Worm (Caenorhabditis elegans) whole organism, late embryonic: ENCODE results near the gene Y119D3B.14.
A peak's percentile ranks its signal among the peaks of the same experiment; 100 is the strongest.

Source experiments
- F13H6.1 ChIP-seq: sonication (generic microtip); optimal IDR thresholded peaks from 2 replicates; lab custom pipeline; 2016; ENCODE audit warnings: missing genetic modification characterization, missing compliant biosample characterization
- K09A11.1 ChIP-seq: sonication (generic microtip); optimal IDR thresholded peaks from 2 replicates; lab custom pipeline; 2017; ENCODE audit warnings: antibody characterized with exemption, mild to moderate bottlenecking, missing genetic modification characterization, missing compliant biosample characterization; ENCODE audit not compliant: insufficient read depth
- T23F11.4 ChIP-seq: fragments of 200-800 bp; sonication (Bioruptor generic); optimal IDR thresholded peaks from 2 replicates; lab custom pipeline; 2018; ENCODE audit warnings: mild to moderate bottlenecking, missing genetic modification characterization, missing compliant biosample characterization
- Y22D7AL.16 ChIP-seq: sonication (generic microtip); optimal IDR thresholded peaks from 2 replicates; lab custom pipeline; 2016; ENCODE audit warnings: missing genetic modification characterization, missing compliant biosample characterization
- ahr-1 ChIP-seq: sonication (generic microtip); optimal IDR thresholded peaks from 2 replicates; lab custom pipeline; 2016; ENCODE audit warnings: missing genetic modification characterization, missing compliant biosample characterization
- ceh-18 ChIP-seq: sonication (generic microtip); optimal IDR thresholded peaks from 2 replicates; lab custom pipeline; 2016; ENCODE audit warnings: missing genetic modification characterization, missing compliant biosample characterization
- ceh-19 ChIP-seq: fragments of 200-800 bp; sonication (Bioruptor generic); optimal IDR thresholded peaks from 2 replicates; lab custom pipeline; 2018; ENCODE audit warnings: mild to moderate bottlenecking, missing genetic modification characterization, missing compliant biosample characterization
- ceh-2 ChIP-seq: sonication (generic microtip); optimal IDR thresholded peaks from 2 replicates; lab custom pipeline; 2016; ENCODE audit warnings: missing genotype, missing genetic modification characterization, missing compliant biosample characterization
- ceh-30 ChIP-seq: fragments of 150-350 bp; optimal IDR thresholded peaks from 2 replicates; lab custom pipeline; 2014; ENCODE audit warnings: missing biosample characterization, missing genetic modification characterization
- ceh-31 ChIP-seq: sonication (generic microtip); optimal IDR thresholded peaks from 2 replicates; lab custom pipeline; 2016; ENCODE audit warnings: missing genetic modification characterization, missing compliant biosample characterization
- ceh-34 ChIP-seq: sonication (generic microtip); optimal IDR thresholded peaks from 2 replicates; lab custom pipeline; 2016; ENCODE audit warnings: mild to moderate bottlenecking, missing genetic modification characterization, missing compliant biosample characterization
- ceh-9 ChIP-seq: sonication (generic microtip); optimal IDR thresholded peaks from 2 replicates; lab custom pipeline; 2016; ENCODE audit warnings: mild to moderate bottlenecking, missing genetic modification characterization, inconsistent platforms, missing compliant biosample characterization
- dmd-4 ChIP-seq: sonication (generic microtip); optimal IDR thresholded peaks from 2 replicates; lab custom pipeline; 2016; ENCODE audit warnings: borderline replicate concordance, missing genetic modification characterization, missing compliant biosample characterization
- dve-1 ChIP-seq: sonication (generic microtip); optimal IDR thresholded peaks from 2 replicates; lab custom pipeline; 2017; ENCODE audit warnings: antibody characterized with exemption, mild to moderate bottlenecking, missing genetic modification characterization, missing compliant biosample characterization
- elt-2 ChIP-seq: sonication (generic microtip); optimal IDR thresholded peaks from 2 replicates; lab custom pipeline; 2016; ENCODE audit warnings: missing genetic modification reagents, missing genetic modification characterization, missing compliant biosample characterization
- elt-4 ChIP-seq: sonication (generic microtip); optimal IDR thresholded peaks from 2 replicates; lab custom pipeline; 2016; ENCODE audit warnings: missing genetic modification characterization, missing compliant biosample characterization
- eyg-1 ChIP-seq: sonication (generic microtip); optimal IDR thresholded peaks from 2 replicates; lab custom pipeline; 2016; ENCODE audit warnings: missing genotype, missing genetic modification characterization, missing compliant biosample characterization
- fkh-6 ChIP-seq: sonication (generic microtip); optimal IDR thresholded peaks from 2 replicates; lab custom pipeline; 2016; ENCODE audit warnings: missing genetic modification characterization, missing compliant biosample characterization
- gmeb-2 ChIP-seq: sonication (generic microtip); optimal IDR thresholded peaks from 2 replicates; lab custom pipeline; 2016; ENCODE audit warnings: missing genetic modification characterization, inconsistent platforms, missing compliant biosample characterization
- hlh-15 ChIP-seq: sonication (generic microtip); optimal IDR thresholded peaks from 2 replicates; lab custom pipeline; 2016; ENCODE audit warnings: missing genetic modification characterization, missing compliant biosample characterization
- hlh-30 ChIP-seq: sonication (generic microtip); optimal IDR thresholded peaks from 2 replicates; lab custom pipeline; 2017; ENCODE audit warnings: antibody characterized with exemption, missing genetic modification characterization, missing compliant biosample characterization; ENCODE audit not compliant: insufficient read depth
- hlh-6 ChIP-seq: sonication (generic microtip); optimal IDR thresholded peaks from 2 replicates; lab custom pipeline; 2016; ENCODE audit warnings: missing genotype, missing genetic modification characterization, missing compliant biosample characterization
- lin-11 ChIP-seq: fragments of 200-800 bp; sonication (Bioruptor generic); optimal IDR thresholded peaks from 2 replicates; lab custom pipeline; 2018; ENCODE audit warnings: mild to moderate bottlenecking, missing genetic modification characterization, missing compliant biosample characterization
- nfya-1 ChIP-seq: sonication (generic microtip); optimal IDR thresholded peaks from 2 replicates; lab custom pipeline; 2017; ENCODE audit warnings: missing genetic modification characterization, mild to moderate bottlenecking, missing compliant biosample characterization, antibody characterized with exemption, moderate library complexity
- nhr-232 ChIP-seq: sonication (generic microtip); optimal IDR thresholded peaks from 2 replicates; lab custom pipeline; 2016; ENCODE audit warnings: missing genetic modification characterization, missing compliant biosample characterization
- pat-9 ChIP-seq: fragments of 200-800 bp; sonication (Bioruptor generic); optimal IDR thresholded peaks from 2 replicates; lab custom pipeline; 2018; ENCODE audit warnings: mild to moderate bottlenecking, missing genetic modification characterization, moderate library complexity, missing compliant biosample characterization
- pax-1 ChIP-seq: fragments of 150-350 bp; optimal IDR thresholded peaks from 2 replicates; lab custom pipeline; 2014; ENCODE audit warnings: missing biosample characterization, missing genetic modification characterization
- pha-2 ChIP-seq: sonication (generic microtip); optimal IDR thresholded peaks from 2 replicates; lab custom pipeline; 2017; ENCODE audit warnings: mild to moderate bottlenecking, missing genetic modification characterization, missing compliant biosample characterization
- sox-2 ChIP-seq: fragments of 200-800 bp; sonication (Bioruptor generic); IDR thresholded peaks from 2 replicates; pipeline ENCODE4 v1.3.6; 2022; ENCODE audit warnings: missing genetic modification reagents, missing genetic modification characterization, missing compliant biosample characterization
- sox-4 ChIP-seq: sonication (generic microtip); optimal IDR thresholded peaks from 2 replicates; lab custom pipeline; 2017; ENCODE audit warnings: mild to moderate bottlenecking, missing genetic modification characterization, inconsistent platforms, missing compliant biosample characterization
- tbx-2 ChIP-seq: sonication (generic microtip); optimal IDR thresholded peaks from 2 replicates; lab custom pipeline; 2016; ENCODE audit warnings: missing genetic modification characterization, missing compliant biosample characterization
- tbx-7 ChIP-seq: sonication (generic microtip); optimal IDR thresholded peaks from 2 replicates; lab custom pipeline; 2016; ENCODE audit warnings: missing genotype, missing genetic modification characterization, missing compliant biosample characterization
- ttx-3 ChIP-seq: sonication (generic microtip); optimal IDR thresholded peaks from 2 replicates; lab custom pipeline; 2016; ENCODE audit warnings: missing genetic modification reagents, missing genetic modification characterization, missing compliant biosample characterization
- unc-42 ChIP-seq: sonication (generic microtip); optimal IDR thresholded peaks from 2 replicates; lab custom pipeline; 2016; ENCODE audit warnings: missing genotype, missing genetic modification characterization, missing compliant biosample characterization
- unc-86 ChIP-seq: sonication (generic microtip); optimal IDR thresholded peaks from 2 replicates; lab custom pipeline; 2016; ENCODE audit warnings: missing genetic modification characterization, missing compliant biosample characterization

Y119D3B.14 gene

ce11 chrIII:1225595-1225994 is 32.0 kb upstream of the Y119D3B.14 start:
- TF ChIP-seq fkh-6 (tag; lab: Kevin White, UChicago) (no peak), dve-1 (tag; lab: Kevin White, UChicago) (no peak), ceh-31 (tag; lab: Kevin White, UChicago) (peak; percentile 35), ahr-1 (tag; lab: Kevin White, UChicago) (no peak), unc-42 (peak; percentile 77), ceh-19 (GFP tag; lab: Kevin White, UChicago) (peak; percentile 43), ceh-34 (tag; lab: Kevin White, UChicago) (peak; percentile 87), gmeb-2 (no peak)

DNA sequence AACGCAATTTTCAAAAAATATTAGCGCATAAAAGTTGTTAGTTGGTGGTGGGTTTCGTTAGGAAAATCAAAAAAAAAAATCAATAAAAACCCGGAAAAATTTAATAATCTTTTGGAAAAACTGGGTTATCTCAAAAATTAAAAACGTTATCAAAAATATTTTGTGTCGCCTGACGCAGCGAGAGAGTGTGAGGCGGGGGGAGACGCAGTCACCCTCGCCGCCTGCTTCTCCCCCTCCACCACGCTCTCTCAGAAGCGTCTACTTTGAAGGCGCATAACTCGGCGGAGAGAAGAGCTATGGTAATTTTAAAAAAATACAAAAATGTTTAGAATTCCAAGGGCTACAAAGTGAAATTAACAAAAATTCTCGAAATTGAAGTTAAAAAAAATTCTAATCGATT is 31.5 kb upstream of the Y119D3B.14 start:
- no peak for TF ChIP-seq hlh-6 (tag; lab: Kevin White, UChicago)
- TF ChIP-seq K09A11.1 (tag; lab: Kevin White, UChicago) = no peak
- no peak for TF ChIP-seq sox-2 (GFP tag; lab: Robert Waterston, UW)
- no peak for TF ChIP-seq nhr-232 (tag; lab: Kevin White, UChicago)
- no peak for TF ChIP-seq eyg-1 (tag; lab: Kevin White, UChicago)
- TF ChIP-seq ceh-19 (GFP tag; lab: Kevin White, UChicago) = no peak
- TF ChIP-seq elt-2 = no peak
- no peak for TF ChIP-seq ceh-31 (tag; lab: Kevin White, UChicago)
- TF ChIP-seq elt-4 (tag; lab: Kevin White, UChicago) = no peak
- no peak for TF ChIP-seq ttx-3
- TF ChIP-seq ceh-9 (tag; lab: Kevin White, UChicago) = no peak
- no peak for TF ChIP-seq hlh-15
- TF ChIP-seq ahr-1 (tag; lab: Kevin White, UChicago) = no peak
- no peak for TF ChIP-seq T23F11.4 (GFP tag; lab: Kevin White, UChicago)
- TF ChIP-seq sox-4 (tag; lab: Kevin White, UChicago) = no peak
- TF ChIP-seq pha-2 = no peak
- no peak for TF ChIP-seq Y22D7AL.16 (tag; lab: Kevin White, UChicago)
- TF ChIP-seq F13H6.1 (tag; lab: Kevin White, UChicago) = no peak

- TF ChIP-seq hlh-30 (tag; lab: Kevin White, UChicago) (no peak), tbx-7 (tag; lab: Kevin White, UChicago) (no peak), unc-42 (no peak), ceh-2 (tag; lab: Kevin White, UChicago) (no peak), ceh-9 (tag; lab: Kevin White, UChicago) (no peak), unc-86 (tag; lab: Kevin White, UChicago) (no peak), nfya-1 (tag; lab: Kevin White, UChicago) (peak; percentile 39), gmeb-2 (no peak), ceh-18 (tag; lab: Kevin White, UChicago) (peak; percentile 30), tbx-2 (tag; lab: Kevin White, UChicago) (peak; percentile 3), dve-1 (tag; lab: Kevin White, UChicago) (peak; percentile 21), ceh-34 (tag; lab: Kevin White, UChicago) (peak; percentile 99), hlh-15 (no peak), elt-2 (peak; percentile 28), ttx-3 (no peak)
Observed at ce11 chrIII:1223319-1224093, 29.9 kb upstream of the Y119D3B.14 start.

- TF ChIP-seq elt-2 (peak; percentile 61), T23F11.4 (GFP tag; lab: Kevin White, UChicago) (no peak)
Observed at ce11 chrIII:1221995-1222394, 28.4 kb upstream of the Y119D3B.14 start.

- TF ChIP-seq ahr-1 (tag; lab: Kevin White, UChicago) (no peak), elt-2 (peak; percentile 85), pax-1 (tag; lab: Kevin White, UChicago) (peak; percentile 30), lin-11 (tag; lab: Kevin White, UChicago) (no peak), pat-9 (tag; lab: Kevin White, UChicago) (no peak), ceh-30 (tag; lab: Kevin White, UChicago) (no peak), hlh-15 (no peak), dmd-4 (tag; lab: Kevin White, UChicago) (no peak)
- TF ChIP-seq, all 69 proteins: peak for 2
Observed at ce11 chrIII:1220012-1220411, 26.4 kb upstream of the Y119D3B.14 start.
